Fruit fly (Drosophila melanogaster) whole organism, wandering third instar larva: ENCODE results near the gene CG8349.

Experiments
- Abd-B ChIP-seq: fragments of >200 bp; optimal IDR thresholded peaks from 2 replicates; lab custom pipeline; 2017; ENCODE audit warnings: missing biosample characterization, missing genetic modification characterization
- Dfd ChIP-seq: fragments of >200 bp; optimal IDR thresholded peaks from 2 replicates; lab custom pipeline; 2017; ENCODE audit warnings: missing biosample characterization, missing genetic modification characterization
- Hr78 ChIP-seq: fragments of >200 bp; optimal IDR thresholded peaks from 2 replicates; lab custom pipeline; 2017; ENCODE audit warnings: missing biosample characterization, missing genetic modification characterization
- N ChIP-seq: fragments of >200 bp; optimal IDR thresholded peaks from 2 replicates; lab custom pipeline; 2018; ENCODE audit warnings: missing biosample characterization, missing external identifiers, missing genetic modification characterization
- OdsH ChIP-seq: fragments of 200-800 bp; sonication (Bioruptor generic); optimal IDR thresholded peaks from 2 replicates; lab custom pipeline; 2016; ENCODE audit warnings: missing biosample characterization, mild to moderate bottlenecking, missing genetic modification characterization
- dl ChIP-seq, 2 experiments: fragments of 175-275, 200-275 bp in 1 of 2; fragments of 200-275 bp in 1 of 2; sonication (Bioruptor generic); optimal IDR thresholded peaks; lab custom pipeline; 2018; ENCODE audit warnings: mild to moderate bottlenecking in 2 of 2, missing biosample characterization in 2 of 2, missing genetic modification characterization in 2 of 2, moderate library complexity in 2 of 2; ENCODE audit not compliant: partially characterized antibody in 2 of 2, insufficient read depth in 1 of 2
- ey ChIP-seq: fragments of 200-800 bp; sonication (Bioruptor generic); optimal IDR thresholded peaks from 2 replicates; lab custom pipeline; 2016; ENCODE audit warnings: missing biosample characterization, missing genetic modification characterization
- foxo ChIP-seq, 2 experiments: fragments of 200-800 bp; sonication (Bioruptor generic); optimal IDR thresholded peaks; 2 replicates in 1 of 2; 3 replicates in 1 of 2; lab custom pipeline; 2016 to 2017; ENCODE audit warnings: missing biosample characterization in 2 of 2, missing genetic modification characterization in 2 of 2
- fru ChIP-seq: fragments of 200-800 bp; sonication (Bioruptor generic); optimal IDR thresholded peaks from 3 replicates; lab custom pipeline; 2016; ENCODE audit warnings: missing biosample characterization, mild to moderate bottlenecking, missing genetic modification characterization
- h ChIP-seq: fragments of 200-800 bp; sonication (Bioruptor generic); optimal IDR thresholded peaks from 3 replicates; lab custom pipeline; 2016; ENCODE audit warnings: missing biosample characterization, mild to moderate bottlenecking, missing genetic modification characterization
- lola ChIP-seq: fragments of >200 bp; optimal IDR thresholded peaks from 2 replicates; lab custom pipeline; 2017; ENCODE audit warnings: missing biosample characterization, missing genetic modification characterization
- rgr ChIP-seq: fragments of 200-800 bp; sonication (Bioruptor generic); optimal IDR thresholded peaks from 3 replicates; lab custom pipeline; 2016; ENCODE audit warnings: missing biosample characterization, mild to moderate bottlenecking, missing genetic modification characterization

DNA sequence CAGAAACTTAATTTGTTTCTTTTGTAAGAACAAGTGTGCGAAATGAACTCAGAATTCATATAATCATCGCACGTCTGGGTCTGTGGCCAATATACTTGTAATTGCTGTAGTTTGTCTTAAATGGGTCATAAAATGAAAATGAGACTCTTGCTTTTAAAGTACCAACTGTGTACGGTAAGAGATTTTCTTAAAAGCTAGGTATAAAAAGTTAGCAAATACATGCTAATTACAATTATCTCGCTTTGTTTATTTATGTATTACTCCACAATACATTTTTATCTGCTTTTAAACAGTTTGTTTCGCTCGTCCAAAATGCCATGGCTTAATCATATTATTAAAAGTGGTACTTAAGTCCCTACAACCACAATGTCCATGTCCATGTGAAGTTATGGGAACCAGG is 12.0 kb upstream of the CG8349 start:
- TF ChIP-seq Dfd (no peak), fru (GFP tag; lab: Kevin White, UChicago) (no peak), Abd-B (GFP tag; lab: Kevin White, UChicago) (no peak), OdsH (GFP tag; lab: Kevin White, UChicago) (no peak), dl (GFP tag; optimal IDR thresholded peaks at IDR 0.05; lab: Kevin White, UChicago; ENCODE audit: insufficient read depth in 1 of 2, partially characterized antibody in 2 of 2) (no peak), N (GFP tag; lab: Kevin White, UChicago) (no peak), Hr78 (GFP tag; lab: Kevin White, UChicago) (no peak), ey (no peak), rgr (GFP tag; lab: Kevin White, UChicago) (no peak), lola (GFP tag; lab: Kevin White, UChicago) (no peak), foxo (GFP tag; optimal IDR thresholded peaks at IDR 0.05; lab: Kevin White, UChicago) (no peak), h (GFP tag; lab: Kevin White, UChicago) (no peak)
